Worm (Caenorhabditis elegans) whole organism, early embryonic: Measurements from ENCODE around the gene mlt-3.

Experiments
- B0310.2 ChIP-seq: sonication (generic microtip); optimal IDR thresholded peaks from 2 replicates; lab custom pipeline; 2016; ENCODE audit warnings: mild to moderate bottlenecking, missing genetic modification characterization, missing compliant biosample characterization
- F13C5.2 ChIP-seq: sonication (generic microtip); optimal IDR thresholded peaks from 2 replicates; lab custom pipeline; 2017; ENCODE audit warnings: mild to moderate bottlenecking, missing genetic modification characterization, inconsistent platforms, missing compliant biosample characterization
- aly-1 ChIP-seq: sonication (generic microtip); optimal IDR thresholded peaks from 2 replicates; lab custom pipeline; 2016; ENCODE audit warnings: missing genetic modification characterization, missing compliant biosample characterization
- ama-1 ChIP-seq: fragments of 150-350 bp; optimal IDR thresholded peaks from 2 replicates; lab custom pipeline; 2014
- ceh-13 ChIP-seq: fragments of 200-800 bp; sonication (Bioruptor generic); optimal IDR thresholded peaks from 2 replicates; lab custom pipeline; 2018; ENCODE audit warnings: mild to moderate bottlenecking, missing genetic modification characterization, missing compliant biosample characterization
- ceh-36 ChIP-seq: sonication (generic microtip); optimal IDR thresholded peaks from 2 replicates; lab custom pipeline; 2016; ENCODE audit warnings: missing genetic modification characterization, inconsistent platforms, missing compliant biosample characterization
- ets-7 ChIP-seq: sonication (generic microtip); optimal IDR thresholded peaks from 2 replicates; lab custom pipeline; 2016; ENCODE audit warnings: missing genotype, missing genetic modification characterization, missing compliant biosample characterization
- flt-1 ChIP-seq: fragments of 200-800 bp; sonication (Bioruptor generic); IDR thresholded peaks from 2 replicates; pipeline ENCODE4 v1.3.6; 2022; ENCODE audit warnings: missing genetic modification characterization, missing compliant biosample characterization
- hmbx-1 ChIP-seq: sonication (generic microtip); optimal IDR thresholded peaks from 2 replicates; lab custom pipeline; 2016; ENCODE audit warnings: mild to moderate bottlenecking, missing genetic modification characterization, missing compliant biosample characterization
- hmg-4 ChIP-seq: fragments of 200-800 bp; sonication (Bioruptor generic); optimal IDR thresholded peaks from 2 replicates; lab custom pipeline; 2018; ENCODE audit warnings: mild to moderate bottlenecking, missing genetic modification characterization, missing compliant biosample characterization
- hnd-1 ChIP-seq: sonication (generic microtip); optimal IDR thresholded peaks from 2 replicates; lab custom pipeline; 2016; ENCODE audit warnings: missing genetic modification characterization, missing compliant biosample characterization
- pes-1 ChIP-seq: fragments of 200-800 bp; sonication (Bioruptor generic); IDR thresholded peaks from 2 replicates; pipeline ENCODE4 v1.3.6; 2022; ENCODE audit warnings: missing genetic modification reagents, missing genetic modification characterization, missing compliant biosample characterization
- scrt-1 ChIP-seq: fragments of 200-800 bp; sonication (Bioruptor generic); IDR thresholded peaks from 2 replicates; pipeline ENCODE4 v1.3.6; 2022; ENCODE audit warnings: missing genetic modification characterization, missing compliant biosample characterization
- sea-1 ChIP-seq: fragments of 200-800 bp; sonication (Bioruptor generic); conservative IDR thresholded peaks from 2 replicates; pipeline ENCODE4 v1.3.6; 2022; ENCODE audit warnings: missing genetic modification characterization, missing compliant biosample characterization
- tbx-11 ChIP-seq: fragments of 200-800 bp; sonication (Bioruptor generic); IDR thresholded peaks from 2 replicates; pipeline ENCODE4 v1.3.6; 2022; ENCODE audit warnings: missing genetic modification characterization, missing compliant biosample characterization
- tbx-37 ChIP-seq: fragments of 200-800 bp; sonication (Bioruptor generic); conservative IDR thresholded peaks from 2 replicates; pipeline ENCODE4 v1.3.6; 2022; ENCODE audit warnings: missing genetic modification reagents, missing genetic modification characterization, missing compliant biosample characterization
- tra-4 ChIP-seq: sonication (generic microtip); optimal IDR thresholded peaks from 2 replicates; lab custom pipeline; 2017; ENCODE audit warnings: missing genetic modification characterization, missing compliant biosample characterization

The mlt-3 gene

ce11 chrIV:12227012-12227411, at the start of gene mlt-3:
mlt-3 (minus strand) TSS chrIV:12227112.
- no peak for TF ChIP-seq F13C5.2 (tag; lab: Kevin White, UChicago)
- no peak for TF ChIP-seq B0310.2 (tag; lab: Kevin White, UChicago)
- TF ChIP-seq tbx-11, result no peak
- no peak for TF ChIP-seq ama-1 (lab: Kevin White, UChicago)
- no peak for TF ChIP-seq ceh-13 (GFP tag; lab: Kevin White, UChicago)
- no peak for TF ChIP-seq scrt-1 (GFP tag; lab: Robert Waterston, UW)
- no peak for TF ChIP-seq hmg-4 (GFP tag; lab: Kevin White, UChicago)
- no peak for TF ChIP-seq aly-1
- no peak for TF ChIP-seq flt-1 (GFP tag; lab: Robert Waterston, UW)
- no peak for TF ChIP-seq ets-7 (tag; lab: Kevin White, UChicago)
- no peak for TF ChIP-seq hmbx-1 (tag; lab: Kevin White, UChicago)
- TF ChIP-seq hnd-1, result no peak
- no peak for TF ChIP-seq tbx-37
- TF ChIP-seq tra-4 (tag; lab: Kevin White, UChicago), result no peak

- TF ChIP-seq ets-7 (tag; lab: Kevin White, UChicago) (no peak), ama-1 (lab: Kevin White, UChicago) (no peak)
Observed at ce11 chrIV:12275892-12276291, 49.0 kb upstream of the mlt-3 start, which contains the start of gene vps-8. vps-8 (minus strand) TSS chrIV:12275992.

- TF ChIP-seq hmbx-1 (tag; lab: Kevin White, UChicago), result no peak
- TF ChIP-seq hnd-1, result no peak
- TF ChIP-seq ets-7 (tag; lab: Kevin White, UChicago), result no peak
- TF ChIP-seq pes-1 (GFP tag; lab: Robert Waterston, UW), result no peak
- TF ChIP-seq F13C5.2 (tag; lab: Kevin White, UChicago), result no peak
- TF ChIP-seq ama-1 (lab: Kevin White, UChicago), result no peak
- no peak for TF ChIP-seq scrt-1 (GFP tag; lab: Robert Waterston, UW)
- TF ChIP-seq tra-4 (tag; lab: Kevin White, UChicago), result no peak
- TF ChIP-seq tbx-37, result no peak
- no peak for TF ChIP-seq flt-1 (GFP tag; lab: Robert Waterston, UW)
- TF ChIP-seq sea-1 (GFP tag; lab: Robert Waterston, UW), result no peak
- TF ChIP-seq aly-1, result no peak
- TF ChIP-seq hmg-4 (GFP tag; lab: Kevin White, UChicago), result no peak
- TF ChIP-seq ceh-36 (tag; lab: Kevin White, UChicago), result no peak
- TF ChIP-seq tbx-11, result no peak
- TF ChIP-seq B0310.2 (tag; lab: Kevin White, UChicago), result no peak
- no peak for TF ChIP-seq ceh-13 (GFP tag; lab: Kevin White, UChicago)
Observed at ce11 chrIV:12274365-12274764, 47.5 kb upstream of the mlt-3 start.

ce11 chrIV:12270392-12270791, 43.5 kb upstream of the mlt-3 start, which contains the start of gene C42C1.3:
C42C1.3 (minus strand) TSS chrIV:12270492.
- TF ChIP-seq hmbx-1 (tag; lab: Kevin White, UChicago) (no peak), pes-1 (GFP tag; lab: Robert Waterston, UW) (no peak), hnd-1 (no peak)

- TF ChIP-seq F13C5.2 (tag; lab: Kevin White, UChicago) (peak; percentile 34), ama-1 (lab: Kevin White, UChicago) (no peak)
Observed at ce11 chrIV:12268272-12269045, 41.5 kb upstream of the mlt-3 start, which contains the start of the genes ppm-1.H and rpl-34. ppm-1.H (minus strand) TSS chrIV:12268322. rpl-34 (plus strand) TSS chrIV:12268995.

ce11 chrIV:12265877-12266276, 39.0 kb upstream of the mlt-3 start:
- no peak for TF ChIP-seq tbx-11
- no peak for TF ChIP-seq ceh-13 (GFP tag; lab: Kevin White, UChicago)
- no peak for TF ChIP-seq ama-1 (lab: Kevin White, UChicago)
- no peak for TF ChIP-seq hmg-4 (GFP tag; lab: Kevin White, UChicago)
- TF ChIP-seq hmbx-1 (tag; lab: Kevin White, UChicago), result no peak
- TF ChIP-seq ceh-36 (tag; lab: Kevin White, UChicago), result no peak
- no peak for TF ChIP-seq aly-1
- no peak for TF ChIP-seq hnd-1
- no peak for TF ChIP-seq tbx-37
- TF ChIP-seq tra-4 (tag; lab: Kevin White, UChicago), result no peak
- TF ChIP-seq pes-1 (GFP tag; lab: Robert Waterston, UW), result no peak
- TF ChIP-seq ets-7 (tag; lab: Kevin White, UChicago), result no peak
- no peak for TF ChIP-seq scrt-1 (GFP tag; lab: Robert Waterston, UW)

ce11 chrIV:12261353-12261752, 34.4 kb upstream of the mlt-3 start, which contains the start of gene sre-14:
sre-14 (minus strand) TSS chrIV:12261453.
- TF ChIP-seq sea-1 (GFP tag; lab: Robert Waterston, UW) (no peak), ets-7 (tag; lab: Kevin White, UChicago) (no peak), hnd-1 (no peak), tbx-11 (no peak), aly-1 (no peak), scrt-1 (GFP tag; lab: Robert Waterston, UW) (no peak), tra-4 (tag; lab: Kevin White, UChicago) (no peak), B0310.2 (tag; lab: Kevin White, UChicago) (no peak), flt-1 (GFP tag; lab: Robert Waterston, UW) (no peak), hmbx-1 (tag; lab: Kevin White, UChicago) (no peak), pes-1 (GFP tag; lab: Robert Waterston, UW) (no peak), ceh-36 (tag; lab: Kevin White, UChicago) (no peak), ama-1 (lab: Kevin White, UChicago) (no peak), ceh-13 (GFP tag; lab: Kevin White, UChicago) (no peak)
